Worm (Caenorhabditis elegans) whole organism, young adult: ENCODE results near the gene T02C1.2.
A peak's percentile ranks its signal among the peaks of the same experiment; 100 is the strongest.

ENCODE experiments used
- B0019.2 ChIP-seq: fragments of 200-800 bp; sonication (Bioruptor generic); conservative IDR thresholded peaks from 2 replicates; pipeline ENCODE4 v1.3.6; 2022; ENCODE audit warnings: missing genetic modification reagents, missing genetic modification characterization, missing compliant biosample characterization
- B0336.3 ChIP-seq: fragments of 200-800 bp; sonication (Bioruptor generic); IDR thresholded peaks from 2 replicates; pipeline ENCODE4 v1.3.6; 2022; ENCODE audit warnings: missing genetic modification characterization, missing compliant biosample characterization
- F33H1.4 ChIP-seq: fragments of 200-800 bp; sonication (Bioruptor generic); IDR thresholded peaks from 2 replicates; pipeline ENCODE4 v1.3.6; 2022; ENCODE audit warnings: missing genetic modification reagents, missing genetic modification characterization, missing compliant biosample characterization
- F49E8.2 ChIP-seq: sonication (generic microtip); optimal IDR thresholded peaks from 3 replicates; lab custom pipeline; 2017; ENCODE audit warnings: missing genetic modification characterization, mild to moderate bottlenecking, missing compliant biosample characterization, antibody characterized with exemption, moderate library complexity; ENCODE audit not compliant: insufficient read depth
- K11D2.4 ChIP-seq: fragments of 200-800 bp; sonication (Bioruptor generic); IDR thresholded peaks from 2 replicates; pipeline ENCODE4 v1.3.6; 2022; ENCODE audit warnings: missing genetic modification reagents, missing genetic modification characterization, missing compliant biosample characterization
- K12H6.12 ChIP-seq: fragments of 200-800 bp; sonication (Bioruptor generic); optimal IDR thresholded peaks from 2 replicates; lab custom pipeline; 2018; ENCODE audit warnings: mild to moderate bottlenecking, missing genetic modification characterization, missing compliant biosample characterization
- Y56A3A.18 ChIP-seq: fragments of 200-800 bp; sonication (Bioruptor generic); IDR thresholded peaks from 2 replicates; pipeline ENCODE4 v1.3.6; 2022; ENCODE audit warnings: missing genetic modification reagents, missing genetic modification characterization, missing compliant biosample characterization
- Y79H2A.3 ChIP-seq: fragments of 200-800 bp; sonication (Bioruptor generic); conservative IDR thresholded peaks from 2 replicates; pipeline ENCODE4 v1.3.6; 2022; ENCODE audit warnings: missing genetic modification reagents, missing genetic modification characterization, missing compliant biosample characterization
- ZK185.1 ChIP-seq: sonication (generic microtip); optimal IDR thresholded peaks from 2 replicates; lab custom pipeline; 2016; ENCODE audit warnings: mild to moderate bottlenecking, missing genetic modification characterization, missing compliant biosample characterization; ENCODE audit not compliant: poor library complexity, severe bottlenecking
- atf-7 ChIP-seq: sonication (generic microtip); optimal IDR thresholded peaks from 2 replicates; lab custom pipeline; 2017; ENCODE audit warnings: mild to moderate bottlenecking, missing genetic modification characterization, missing compliant biosample characterization
- cebp-1 ChIP-seq, 2 experiments: fragments of 200-800 bp in 1 of 2; sonication (Bioruptor generic) in 1 of 2; sonication (generic microtip) in 1 of 2; IDR thresholded peaks in 1 of 2; optimal IDR thresholded peaks in 1 of 2; 2 replicates each; pipeline versions ENCODE4 v1.3.6 to Lab custom; 2017 to 2022; ENCODE audit warnings: missing compliant biosample characterization in 2 of 2, missing genetic modification characterization in 2 of 2, mild to moderate bottlenecking in 1 of 2, missing genetic modification reagents in 1 of 2, moderate library complexity in 1 of 2
- ceh-27 ChIP-seq: fragments of 200-800 bp; sonication (Bioruptor generic); optimal IDR thresholded peaks from 2 replicates; lab custom pipeline; 2018; ENCODE audit warnings: mild to moderate bottlenecking, missing genetic modification characterization, moderate library complexity, missing compliant biosample characterization
- chd-7 ChIP-seq: sonication (generic microtip); optimal IDR thresholded peaks from 2 replicates; lab custom pipeline; 2016; ENCODE audit warnings: mild to moderate bottlenecking, missing genetic modification characterization, moderate library complexity, missing compliant biosample characterization
- efl-1 ChIP-seq: fragments of 150-350 bp; optimal IDR thresholded peaks from 2 replicates; lab custom pipeline; 2014; ENCODE audit warnings: missing biosample characterization, missing genetic modification reagents, missing genetic modification characterization
- ets-4 ChIP-seq: fragments of 200-800 bp; sonication (Bioruptor generic); optimal IDR thresholded peaks from 2 replicates; lab custom pipeline; 2018; ENCODE audit warnings: mild to moderate bottlenecking, missing genetic modification characterization, missing compliant biosample characterization
- gei-17 ChIP-seq: fragments of 200-800 bp; sonication (Bioruptor generic); optimal IDR thresholded peaks from 2 replicates; lab custom pipeline; 2018; ENCODE audit warnings: mild to moderate bottlenecking, missing genetic modification characterization, missing compliant biosample characterization
- hmg-20 ChIP-seq: fragments of 200-800 bp; sonication (Bioruptor generic); IDR thresholded peaks from 2 replicates; pipeline ENCODE4 v1.3.6; 2022; ENCODE audit warnings: missing genetic modification reagents, missing genetic modification characterization, missing compliant biosample characterization
- lin-54 ChIP-seq: fragments of 200-800 bp; sonication (Bioruptor generic); optimal IDR thresholded peaks from 2 replicates; lab custom pipeline; 2018; ENCODE audit warnings: mild to moderate bottlenecking, missing genetic modification characterization, missing compliant biosample characterization
- madf-10 ChIP-seq: sonication (generic microtip); optimal IDR thresholded peaks from 2 replicates; lab custom pipeline; 2016; ENCODE audit warnings: mild to moderate bottlenecking, missing genetic modification characterization, missing compliant biosample characterization
- madf-3 ChIP-seq: fragments of 200-800 bp; sonication (Bioruptor generic); IDR thresholded peaks from 2 replicates; pipeline ENCODE4 v1.3.6; 2022; ENCODE audit warnings: missing genetic modification reagents, missing genetic modification characterization, missing compliant biosample characterization
- madf-6 ChIP-seq: fragments of 200-800 bp; sonication (Bioruptor generic); IDR thresholded peaks from 2 replicates; pipeline ENCODE4 v1.3.6; 2022; ENCODE audit warnings: missing genetic modification reagents, missing genetic modification characterization, missing compliant biosample characterization
- nfya-2 ChIP-seq: fragments of 200-800 bp; sonication (Bioruptor generic); IDR thresholded peaks from 2 replicates; pipeline ENCODE4 v1.3.6; 2022; ENCODE audit warnings: missing genetic modification reagents, missing genetic modification characterization, missing compliant biosample characterization
- nfyb-1 ChIP-seq: fragments of 200-800 bp; sonication (Bioruptor generic); IDR thresholded peaks from 2 replicates; pipeline ENCODE4 v1.3.6; 2022; ENCODE audit warnings: missing genetic modification reagents, missing genetic modification characterization, missing compliant biosample characterization
- nhr-179 ChIP-seq: sonication (generic microtip); optimal IDR thresholded peaks from 2 replicates; lab custom pipeline; 2016; ENCODE audit warnings: mild to moderate bottlenecking, missing genetic modification characterization, missing compliant biosample characterization
- nhr-80 ChIP-seq: sonication (generic microtip); optimal IDR thresholded peaks from 2 replicates; lab custom pipeline; 2016; ENCODE audit warnings: missing genetic modification characterization, missing compliant biosample characterization
- pha-4 ChIP-seq: fragments of 150-350 bp; sonication (generic microtip); optimal IDR thresholded peaks from 2 replicates; lab custom pipeline; 2014; ENCODE audit warnings: missing biosample characterization, missing genetic modification reagents, missing genetic modification characterization
- rcor-1 ChIP-seq: fragments of 200-800 bp; sonication (Bioruptor generic); IDR thresholded peaks from 2 replicates; pipeline ENCODE4 v1.3.6; 2022; ENCODE audit warnings: missing genetic modification reagents, missing genetic modification characterization, missing compliant biosample characterization
- sdz-38 ChIP-seq: sonication (generic microtip); optimal IDR thresholded peaks from 2 replicates; lab custom pipeline; 2016; ENCODE audit warnings: missing genotype, missing genetic modification characterization, missing compliant biosample characterization
- sea-2 ChIP-seq: fragments of 200-800 bp; sonication (Bioruptor generic); IDR thresholded peaks from 2 replicates; pipeline ENCODE4 v1.3.6; 2022; ENCODE audit warnings: missing genetic modification characterization, missing compliant biosample characterization
- snpc-1.1 ChIP-seq: sonication (generic microtip); optimal IDR thresholded peaks from 2 replicates; lab custom pipeline; 2017; ENCODE audit warnings: missing genetic modification characterization, mild to moderate bottlenecking, missing compliant biosample characterization, antibody characterized with exemption, moderate library complexity, missing genotype, missing genetic modification reagents; ENCODE audit not compliant: insufficient read depth
- tbp1 ChIP-seq: fragments of 200-800 bp; sonication (Bioruptor generic); optimal IDR thresholded peaks from 2 replicates; lab custom pipeline; 2018; ENCODE audit warnings: mild to moderate bottlenecking, missing genetic modification characterization, missing compliant biosample characterization
- unc-130 ChIP-seq: sonication (generic microtip); optimal IDR thresholded peaks from 2 replicates; lab custom pipeline; 2016; ENCODE audit warnings: missing genetic modification reagents, missing genetic modification characterization, missing compliant biosample characterization
- unc-62 ChIP-seq: fragments of 150-350 bp; optimal IDR thresholded peaks from 2 replicates; lab custom pipeline; 2014; ENCODE audit warnings: missing biosample characterization, missing genetic modification reagents, missing genetic modification characterization
- ztf-26 ChIP-seq: sonication (generic microtip); optimal IDR thresholded peaks from 2 replicates; lab custom pipeline; 2017; ENCODE audit warnings: missing genetic modification characterization, missing compliant biosample characterization
- ztf-6 ChIP-seq: fragments of 200-800 bp; sonication (Bioruptor generic); IDR thresholded peaks from 2 replicates; pipeline ENCODE4 v1.3.6; 2022; ENCODE audit warnings: missing genetic modification reagents, missing genetic modification characterization, missing compliant biosample characterization

Gene T02C1.2

ce11 chrIII:9247221-9247620 is 3.6 kb upstream of the T02C1.2 start, which contains the start of gene T02C1.1:
Gene T02C1.1 (plus strand): TSS chrIII:9247525.
- TF ChIP-seq chd-7 (no peak), madf-6 (no peak), atf-7 (tag; lab: Kevin White, UChicago) (no peak), nhr-80 (tag; lab: Kevin White, UChicago) (no peak), madf-10 (no peak), nhr-179 (tag; lab: Kevin White, UChicago) (no peak), F33H1.4 (GFP tag; lab: Robert Waterston, UW) (no peak), pha-4 (tag; lab: Kevin White, UChicago) (no peak), lin-54 (no peak), rcor-1 (GFP tag; lab: Robert Waterston, UW) (no peak), ztf-6 (GFP tag; lab: Robert Waterston, UW) (no peak)

- TF ChIP-seq nhr-80 (tag; lab: Kevin White, UChicago) (peak; percentile 69), unc-62 (GFP tag; lab: Kevin White, UChicago) (no peak)
These were observed 4.2 kb downstream of the T02C1.2 start for ce11 chrIII:9254988-9255387.

DNA sequence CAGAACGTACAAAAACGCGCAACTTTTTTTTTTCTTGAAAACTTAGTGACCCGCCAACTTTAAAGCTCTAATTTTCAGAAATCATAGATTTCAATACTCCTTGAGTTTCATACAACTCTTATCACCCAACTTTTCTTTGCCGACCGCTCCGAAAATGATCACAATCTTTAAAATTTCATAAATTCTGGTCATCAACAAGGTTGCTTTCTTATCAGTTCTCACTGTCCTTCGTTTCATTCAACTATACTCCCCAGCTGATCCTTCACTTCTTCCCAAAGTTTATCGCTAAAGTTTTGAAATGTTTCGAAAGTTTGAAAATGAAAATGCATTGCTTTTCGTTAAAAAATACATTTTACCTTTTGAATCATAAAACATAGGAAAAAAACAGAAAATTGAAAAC is 5.0 kb downstream of the T02C1.2 start:
- TF ChIP-seq nfya-2 (GFP tag; lab: Robert Waterston, UW), result no peak
- peak; percentile 79 for TF ChIP-seq nhr-80 (tag; lab: Kevin White, UChicago)
- no peak for TF ChIP-seq ZK185.1 (tag; lab: Kevin White, UChicago)
- peak; percentile 39; the same call in 1 of the 2 replicates for TF ChIP-seq cebp-1 (GFP tag; IDR thresholded peaks at IDR 0.05; lab: Robert Waterston, UW)
- TF ChIP-seq cebp-1 (tag; optimal IDR thresholded peaks at IDR 0.05; lab: Kevin White, UChicago), result no peak
- TF ChIP-seq ceh-27, result no peak
- TF ChIP-seq Y56A3A.18, result no peak
- TF ChIP-seq, all 124 proteins: peak for 2

DNA sequence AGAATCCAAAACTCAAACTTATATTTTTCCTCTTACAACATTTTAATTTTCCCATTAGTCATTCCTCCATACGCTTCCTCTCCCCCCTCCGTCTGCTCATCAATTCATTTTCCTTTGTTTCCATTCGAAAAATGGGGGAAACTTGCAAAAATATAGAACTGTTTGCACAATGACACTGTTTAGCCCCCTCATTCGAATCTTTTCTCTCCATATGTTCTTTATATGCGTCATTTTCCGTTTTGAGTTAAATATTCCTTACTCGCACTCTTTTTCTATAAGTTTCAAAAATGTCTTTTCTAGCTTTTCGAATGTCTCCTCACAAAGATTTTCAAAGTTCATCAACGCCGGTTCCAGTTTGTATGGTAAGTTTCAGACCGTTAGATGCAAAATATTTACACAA is 6.1 kb downstream of the T02C1.2 start, which contains the start of gene M01A8.1:
M01A8.1 (plus strand) TSS at position 301 of the 400 bp plus-strand sequence.
- TF ChIP-seq K11D2.4 (GFP tag; lab: Robert Waterston, UW) (no peak), sea-2 (no peak), Y56A3A.18 (no peak), gei-17 (GFP tag; lab: Kevin White, UChicago) (no peak), snpc-1.1 (tag; lab: Kevin White, UChicago) (no peak), nfyb-1 (no peak), tbp1 (GFP tag; lab: Kevin White, UChicago) (no peak), F49E8.2 (tag; lab: Kevin White, UChicago) (no peak), rcor-1 (GFP tag; lab: Robert Waterston, UW) (no peak), K12H6.12 (no peak), B0336.3 (GFP tag; lab: Robert Waterston, UW) (no peak), Y79H2A.3 (no peak), unc-130 (GFP tag; lab: Kevin White, UChicago) (no peak), sdz-38 (tag; lab: Kevin White, UChicago) (no peak), B0019.2 (GFP tag; lab: Robert Waterston, UW) (no peak), ztf-26 (tag; lab: Kevin White, UChicago) (no peak), hmg-20 (GFP tag; lab: Robert Waterston, UW) (no peak), lin-54 (no peak)
- TF ChIP-seq, all 124 proteins: peak for 0

- no peak for TF ChIP-seq efl-1
- TF ChIP-seq Y56A3A.18, result no peak
- no peak for TF ChIP-seq madf-3 (GFP tag; lab: Robert Waterston, UW)
- TF ChIP-seq ets-4 (GFP tag; lab: Kevin White, UChicago), result no peak
- TF ChIP-seq nhr-80 (tag; lab: Kevin White, UChicago), result peak; percentile 54
These were observed 7.7 kb downstream of the T02C1.2 start for ce11 chrIII:9258510-9258909.
